Worm (Caenorhabditis elegans) whole organism, L1 larva: ENCODE results near the gene R74.2.

Source experiments
- aly-2 ChIP-seq: fragments of 150-350 bp; optimal IDR thresholded peaks from 2 replicates; lab custom pipeline; 2014; ENCODE audit warnings: missing biosample characterization, missing genetic modification characterization
- ama-1 ChIP-seq: fragments of 150-350 bp; optimal IDR thresholded peaks from 2 replicates; lab custom pipeline; 2014
- efl-3 ChIP-seq: fragments of 200-800 bp; sonication (Bioruptor generic); optimal IDR thresholded peaks from 2 replicates; lab custom pipeline; 2018; ENCODE audit warnings: mild to moderate bottlenecking, missing genetic modification characterization, missing compliant biosample characterization
- fkh-4 ChIP-seq: sonication (generic microtip); optimal IDR thresholded peaks from 2 replicates; lab custom pipeline; 2016; ENCODE audit warnings: missing compliant biosample characterization, missing genetic modification characterization, borderline replicate concordance
- lin-13 ChIP-seq: fragments of 150-350 bp; optimal IDR thresholded peaks from 2 replicates; lab custom pipeline; 2014; ENCODE audit warnings: missing biosample characterization, missing genetic modification reagents, missing genetic modification characterization
- nhr-28 ChIP-seq: fragments of 150-350 bp; optimal IDR thresholded peaks from 2 replicates; lab custom pipeline; 2014; ENCODE audit warnings: missing biosample characterization, missing genetic modification characterization
- unc-130 ChIP-seq: fragments of 150-350 bp; optimal IDR thresholded peaks from 2 replicates; lab custom pipeline; 2017; ENCODE audit warnings: missing biosample characterization, missing genetic modification characterization, inconsistent platforms
- ztf-11 ChIP-seq, 2 experiments: sonication (generic microtip); optimal IDR thresholded peaks; 2 replicates each; lab custom pipeline; 2016 to 2017; ENCODE audit warnings: missing genetic modification characterization in 2 of 2, missing biosample characterization in 1 of 2, missing compliant biosample characterization in 1 of 2
- ztf-4 ChIP-seq: fragments of 150-350 bp; optimal IDR thresholded peaks from 2 replicates; lab custom pipeline; 2014; ENCODE audit warnings: missing biosample characterization, missing genetic modification characterization

ce11 chrIII:4228008-4228407 is 40.0 kb downstream of the R74.2 start, which contains the start of gene mpk-1:
- TF ChIP-seq unc-130: no peak
- no peak for TF ChIP-seq ztf-11 (tag; optimal IDR thresholded peaks at IDR 0.05; lab: Kevin White, UChicago)
- TF ChIP-seq efl-3 (GFP tag; lab: Kevin White, UChicago): no peak
- no peak for TF ChIP-seq lin-13 (GFP tag; lab: Kevin White, UChicago)
- TF ChIP-seq fkh-4 (tag; lab: Kevin White, UChicago): no peak
- TF ChIP-seq nhr-28: no peak
- TF ChIP-seq ztf-4 (tag; lab: Kevin White, UChicago): no peak
- no peak for TF ChIP-seq aly-2 (tag; lab: Kevin White, UChicago)
- TF ChIP-seq ama-1: no peak
